Worm (Caenorhabditis elegans) whole organism, L2 larva: Measurements from ENCODE around the gene Y43F8B.1.

Experiments used
- ZK546.5 ChIP-seq: sonication (generic microtip); optimal IDR thresholded peaks from 2 replicates; lab custom pipeline; 2017; ENCODE audit warnings: missing biosample characterization, missing genetic modification characterization
- ama-1 ChIP-seq: fragments of 150-350 bp; optimal IDR thresholded peaks from 2 replicates; lab custom pipeline; 2018; ENCODE audit warnings: inconsistent platforms
- ceh-16 ChIP-seq: fragments of 150-350 bp; optimal IDR thresholded peaks from 2 replicates; lab custom pipeline; 2014; ENCODE audit warnings: missing biosample characterization, missing genetic modification characterization
- ceh-82 ChIP-seq: fragments of 150-350 bp; optimal IDR thresholded peaks from 2 replicates; lab custom pipeline; 2014; ENCODE audit warnings: missing biosample characterization, missing genetic modification characterization
- nhr-10 ChIP-seq: sonication (generic microtip); optimal IDR thresholded peaks from 2 replicates; lab custom pipeline; 2017; ENCODE audit warnings: missing biosample characterization, missing genetic modification characterization
- sem-4 ChIP-seq: fragments of 150-350 bp; optimal IDR thresholded peaks from 2 replicates; lab custom pipeline; 2014; ENCODE audit warnings: missing biosample characterization, missing genetic modification reagents, missing genetic modification characterization
- unc-62 ChIP-seq: fragments of 150-350 bp; optimal IDR thresholded peaks from 2 replicates; lab custom pipeline; 2014; ENCODE audit warnings: missing biosample characterization, missing genetic modification reagents, missing genetic modification characterization
- ztf-4 ChIP-seq: fragments of 150-350 bp; optimal IDR thresholded peaks from 2 replicates; lab custom pipeline; 2014; ENCODE audit warnings: missing biosample characterization, missing genetic modification characterization

DNA sequence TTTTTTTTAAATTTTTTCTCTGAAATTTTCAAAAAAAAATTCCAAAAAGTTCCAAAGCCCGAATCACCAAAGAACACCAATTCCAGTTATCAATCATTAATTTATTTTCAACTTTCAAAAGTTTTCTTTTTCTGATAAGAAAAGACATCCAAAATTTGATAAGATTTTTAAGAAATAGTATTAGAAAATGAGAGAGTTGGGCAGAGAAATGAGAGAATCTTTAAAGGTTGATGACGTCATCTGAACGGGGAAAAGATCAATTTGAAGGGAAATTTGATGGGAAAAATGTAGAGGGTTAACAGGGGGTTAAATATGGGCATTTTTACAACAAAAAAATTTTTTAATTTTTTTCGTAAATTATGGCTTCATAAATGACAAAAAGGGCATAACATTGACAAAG, 12.5 kb downstream of the Y43F8B.1 start:
- no peak for TF ChIP-seq unc-62 (GFP tag; lab: Kevin White, UChicago)
- no peak for TF ChIP-seq ama-1
- no peak for TF ChIP-seq ceh-82 (tag; lab: Kevin White, UChicago)
- TF ChIP-seq ZK546.5 (tag; lab: Kevin White, UChicago): no peak
- TF ChIP-seq nhr-10: no peak
- TF ChIP-seq ceh-16 (tag; lab: Kevin White, UChicago): no peak
- TF ChIP-seq sem-4 (tag; lab: Kevin White, UChicago): no peak
- TF ChIP-seq ztf-4: no peak
